Fruit fly (Drosophila melanogaster) whole organism, embryonic: ENCODE data around the gene Nle.
A peak's percentile ranks its signal among the peaks of the same experiment; 100 is the strongest.

ENCODE experiments used
- Bgb ChIP-seq: fragments of 200-800 bp; sonication (Bioruptor generic); IDR thresholded peaks from 2 replicates; pipeline ENCODE4 v1.3.6; 2022; ENCODE audit warnings: missing biosample characterization, missing genetic modification characterization; ENCODE audit not compliant: partially characterized antibody
- CG10147 ChIP-seq: fragments of 200-800 bp; sonication (Bioruptor generic); optimal IDR thresholded peaks from 2 replicates; lab custom pipeline; 2019; ENCODE audit warnings: missing biosample characterization, mild to moderate bottlenecking, missing genetic modification characterization, moderate library complexity
- CG11398 ChIP-seq: fragments of 200-800 bp; sonication (Bioruptor generic); optimal IDR thresholded peaks from 2 replicates; lab custom pipeline; 2016; ENCODE audit warnings: missing biosample characterization, missing genetic modification characterization
- CG12744 ChIP-seq: fragments of 200-800 bp; sonication (Bioruptor generic); optimal IDR thresholded peaks from 2 replicates; lab custom pipeline; 2016; ENCODE audit warnings: missing biosample characterization, missing genetic modification characterization
- CG13123 ChIP-seq: fragments of 200-800 bp; sonication (Bioruptor generic); optimal IDR thresholded peaks from 2 replicates; lab custom pipeline; 2016; ENCODE audit warnings: missing biosample characterization, missing genetic modification characterization
- CG1603 ChIP-seq: fragments of 200-800 bp; sonication (Bioruptor generic); optimal IDR thresholded peaks from 2 replicates; lab custom pipeline; 2019; ENCODE audit warnings: missing biosample characterization, mild to moderate bottlenecking, missing genetic modification characterization, moderate library complexity
- CG17361 ChIP-seq: fragments of 200-800 bp; sonication (Bioruptor generic); IDR thresholded peaks from 3 replicates; pipeline ENCODE4 v1.3.6; 2022; ENCODE audit warnings: missing biosample characterization, missing genetic modification characterization
- CG2116 ChIP-seq: fragments of 200-800 bp; sonication (Bioruptor generic); optimal IDR thresholded peaks from 3 replicates; lab custom pipeline; 2018; ENCODE audit warnings: missing biosample characterization, mild to moderate bottlenecking, missing genetic modification characterization
- CG33213 ChIP-seq: fragments of 200-800 bp; sonication (Bioruptor generic); optimal IDR thresholded peaks from 3 replicates; lab custom pipeline; 2016; ENCODE audit warnings: missing biosample characterization, missing genetic modification characterization
- CG34376 ChIP-seq: fragments of 200-800 bp; sonication (Bioruptor generic); optimal IDR thresholded peaks from 2 replicates; lab custom pipeline; 2018; ENCODE audit warnings: missing biosample characterization, mild to moderate bottlenecking, missing genetic modification characterization
- CG42726 ChIP-seq: fragments of 200-800 bp; sonication (Bioruptor generic); IDR thresholded peaks from 2 replicates; pipeline ENCODE4 v1.3.6; 2022; ENCODE audit warnings: missing biosample characterization, missing genetic modification characterization; ENCODE audit not compliant: partially characterized antibody
- CG4328 ChIP-seq: fragments of 200-800 bp; sonication (Bioruptor generic); optimal IDR thresholded peaks from 3 replicates; lab custom pipeline; 2017; ENCODE audit warnings: missing biosample characterization, missing genetic modification reagents, missing genetic modification characterization
- CG6813 ChIP-seq: fragments of 200-800 bp; sonication (Bioruptor generic); optimal IDR thresholded peaks from 2 replicates; lab custom pipeline; 2017; ENCODE audit warnings: missing biosample characterization, missing genetic modification characterization, mild to moderate bottlenecking, moderate library complexity, missing genetic modification reagents
- CG7839 ChIP-seq: fragments of 200-800 bp; sonication (Bioruptor generic); optimal IDR thresholded peaks from 3 replicates; lab custom pipeline; 2018; ENCODE audit warnings: missing biosample characterization, mild to moderate bottlenecking, missing genetic modification characterization, moderate library complexity
- CG9797 ChIP-seq: fragments of 200-800 bp; sonication (Bioruptor generic); optimal IDR thresholded peaks from 3 replicates; lab custom pipeline; 2018; ENCODE audit warnings: missing biosample characterization, mild to moderate bottlenecking, missing genetic modification characterization
- CG9932 ChIP-seq: fragments of 200-800 bp; sonication (Bioruptor generic); IDR thresholded peaks from 2 replicates; pipeline ENCODE4 v1.3.6; 2022; ENCODE audit warnings: missing biosample characterization, missing genetic modification characterization
- Chrac-16 ChIP-seq: fragments of 200-800 bp; sonication (Bioruptor generic); optimal IDR thresholded peaks from 3 replicates; lab custom pipeline; 2016; ENCODE audit warnings: missing biosample characterization, missing genetic modification characterization
- D ChIP-seq, 2 experiments: fragments of 200-800 bp in 1 of 2; fragments of >200 bp in 1 of 2; sonication (Bioruptor generic) in 1 of 2; optimal IDR thresholded peaks; 2 replicates in 1 of 2; 3 replicates in 1 of 2; lab custom pipeline; 2017; ENCODE audit warnings: mild to moderate bottlenecking in 1 of 2, missing biosample characterization in 1 of 2, missing genetic modification characterization in 1 of 2, missing genetic modification reagents in 1 of 2
- Dll ChIP-seq: fragments of 200-800 bp; sonication (Bioruptor generic); IDR thresholded peaks from 4 replicates; pipeline ENCODE4 v1.3.6; 2022; ENCODE audit warnings: missing biosample characterization, missing genetic modification characterization; ENCODE audit not compliant: partially characterized antibody
- Dp ChIP-seq: fragments of 200-800 bp; sonication (Bioruptor generic); optimal IDR thresholded peaks from 2 replicates; lab custom pipeline; 2018; ENCODE audit warnings: missing biosample characterization, mild to moderate bottlenecking, missing genetic modification characterization, moderate library complexity
- E2f2 ChIP-seq: fragments of 200-800 bp; sonication (Bioruptor generic); IDR thresholded peaks from 2 replicates; pipeline ENCODE4 v1.3.6; 2022; ENCODE audit warnings: missing biosample characterization, missing genetic modification characterization
- Fer1 ChIP-seq: fragments of 200-800 bp; sonication (Bioruptor generic); optimal IDR thresholded peaks from 2 replicates; lab custom pipeline; 2017; ENCODE audit warnings: missing biosample characterization, mild to moderate bottlenecking, missing genetic modification characterization
- Fer2 ChIP-seq: fragments of 200-800 bp; sonication (Bioruptor generic); optimal IDR thresholded peaks from 2 replicates; lab custom pipeline; 2018; ENCODE audit warnings: missing biosample characterization, mild to moderate bottlenecking, missing genetic modification characterization, moderate library complexity
- Mes4 ChIP-seq: fragments of 200-800 bp; sonication (Bioruptor generic); optimal IDR thresholded peaks from 2 replicates; lab custom pipeline; 2016; ENCODE audit warnings: missing biosample characterization, missing genetic modification characterization
- NC2β ChIP-seq: fragments of 200-800 bp; sonication (Bioruptor generic); optimal IDR thresholded peaks from 2 replicates; lab custom pipeline; 2016; ENCODE audit warnings: missing biosample characterization, missing genetic modification characterization
- NFAT ChIP-seq: fragments of 200-800 bp; sonication (Bioruptor generic); IDR thresholded peaks from 2 replicates; pipeline ENCODE4 v1.3.6; 2022; ENCODE audit warnings: missing biosample characterization, missing genetic modification characterization
- Nf-YB ChIP-seq: fragments of 200-800 bp; sonication (Bioruptor generic); optimal IDR thresholded peaks from 3 replicates; lab custom pipeline; 2019; ENCODE audit warnings: missing biosample characterization, mild to moderate bottlenecking, missing genetic modification characterization, moderate library complexity
- Spps ChIP-seq: fragments of 200-800 bp; sonication (Bioruptor generic); optimal IDR thresholded peaks from 2 replicates; lab custom pipeline; 2018; ENCODE audit warnings: missing biosample characterization, mild to moderate bottlenecking, missing genetic modification characterization
- Ssrp ChIP-seq: fragments of 200-800 bp; sonication (Bioruptor generic); optimal IDR thresholded peaks from 2 replicates; lab custom pipeline; 2018; ENCODE audit warnings: missing biosample characterization, mild to moderate bottlenecking, missing genetic modification characterization, moderate library complexity
- Stat92E ChIP-seq, 3 experiments: fragments of >200 bp in 2 of 3; fragments of 200-800 bp in 1 of 3; sonication (Bioruptor generic) in 1 of 3; optimal IDR thresholded peaks; 2 replicates each; lab custom pipeline; 2017 to 2019; ENCODE audit warnings: missing biosample characterization in 3 of 3, missing genetic modification characterization in 3 of 3, mild to moderate bottlenecking in 1 of 3, moderate library complexity in 1 of 3
- ac ChIP-seq: fragments of 200-800 bp; sonication (Bioruptor generic); optimal IDR thresholded peaks from 3 replicates; lab custom pipeline; 2017; ENCODE audit warnings: missing biosample characterization, mild to moderate bottlenecking, missing genetic modification characterization
- bsh ChIP-seq, 2 experiments: fragments of 200-800 bp; sonication (Bioruptor generic); optimal IDR thresholded peaks; 2 replicates each; lab custom pipeline; 2017 to 2018; ENCODE audit warnings: mild to moderate bottlenecking in 2 of 2, missing biosample characterization in 2 of 2, missing genetic modification characterization in 2 of 2, moderate library complexity in 1 of 2
- caup ChIP-seq: fragments of 200-800 bp; sonication (Bioruptor generic); optimal IDR thresholded peaks from 3 replicates; lab custom pipeline; 2017; ENCODE audit warnings: missing biosample characterization, mild to moderate bottlenecking, missing genetic modification characterization, moderate library complexity; ENCODE audit not compliant: severe bottlenecking
- cg ChIP-seq: fragments of 200-800 bp; sonication (Bioruptor generic); optimal IDR thresholded peaks from 3 replicates; lab custom pipeline; 2019; ENCODE audit warnings: missing biosample characterization, mild to moderate bottlenecking, missing genetic modification characterization, moderate library complexity
- chif ChIP-seq, 2 experiments: fragments of 200-800 bp; sonication (Bioruptor generic); optimal IDR thresholded peaks; 3 replicates each; lab custom pipeline; 2016; ENCODE audit warnings: missing biosample characterization in 2 of 2, missing genetic modification characterization in 2 of 2
- ci ChIP-seq: fragments of 200-800 bp; sonication (Bioruptor generic); IDR thresholded peaks from 3 replicates; pipeline ENCODE4 v1.3.6; 2022; ENCODE audit warnings: missing biosample characterization, missing genetic modification characterization
- dysf ChIP-seq: fragments of 200-800 bp; sonication (Bioruptor generic); IDR thresholded peaks from 3 replicates; pipeline ENCODE4 v1.3.6; 2022; ENCODE audit warnings: missing biosample characterization, missing genetic modification characterization
- knrl ChIP-seq: fragments of 200-800 bp; sonication (Bioruptor generic); IDR thresholded peaks from 3 replicates; pipeline ENCODE4 v1.3.6; 2022; ENCODE audit warnings: missing biosample characterization, missing genetic modification characterization; ENCODE audit not compliant: partially characterized antibody
- lab ChIP-seq: fragments of 200-800 bp; sonication (Bioruptor generic); optimal IDR thresholded peaks from 3 replicates; lab custom pipeline; 2017; ENCODE audit warnings: missing biosample characterization, missing genetic modification characterization, mild to moderate bottlenecking, moderate library complexity, missing genetic modification reagents
- lbe ChIP-seq: fragments of 200-800 bp; sonication (Bioruptor generic); optimal IDR thresholded peaks from 2 replicates; lab custom pipeline; 2016; ENCODE audit warnings: missing biosample characterization, mild to moderate bottlenecking, missing genetic modification characterization
- lmd ChIP-seq: fragments of 200-800 bp; sonication (Bioruptor generic); IDR thresholded peaks from 2 replicates; pipeline ENCODE4 v1.3.6; 2022; ENCODE audit warnings: missing biosample characterization, missing genetic modification characterization
- maf-S ChIP-seq: fragments of 200-800 bp; sonication (Bioruptor generic); optimal IDR thresholded peaks from 2 replicates; lab custom pipeline; 2016; ENCODE audit warnings: missing biosample characterization, missing genetic modification characterization
- oc ChIP-seq: fragments of 200-800 bp; sonication (Bioruptor generic); optimal IDR thresholded peaks from 2 replicates; lab custom pipeline; 2018; ENCODE audit warnings: missing biosample characterization, mild to moderate bottlenecking, missing genetic modification characterization, moderate library complexity
- sna ChIP-seq: fragments of 200-800 bp; sonication (Bioruptor generic); IDR thresholded peaks from 2 replicates; pipeline ENCODE4 v1.3.6; 2022; ENCODE audit warnings: missing biosample characterization, missing genetic modification characterization; ENCODE audit not compliant: partially characterized antibody
- tap ChIP-seq: fragments of 200-800 bp; optimal IDR thresholded peaks from 3 replicates; lab custom pipeline; 2019; ENCODE audit warnings: missing biosample characterization, mild to moderate bottlenecking, missing genetic modification characterization, moderate library complexity
- tna ChIP-seq: fragments of 200-800 bp; sonication (Bioruptor generic); IDR thresholded peaks from 2 replicates; pipeline ENCODE4 v1.3.6; 2022; ENCODE audit warnings: missing biosample characterization, missing genetic modification characterization; ENCODE audit not compliant: partially characterized antibody

Nle gene

dm6 chr2L:540572-541210, 27.2 kb downstream of the Nle start (continued):
- peak; percentile 19 for TF ChIP-seq CG4328
- TF ChIP-seq oc (tag; lab: Kevin White, UChicago): peak; percentile 36
- TF ChIP-seq CG7839 (tag; lab: Kevin White, UChicago): peak; percentile 1
- peak; percentile 85 for TF ChIP-seq CG9797 (GFP tag; lab: Kevin White, UChicago)
- TF ChIP-seq Chrac-16: no peak
- TF ChIP-seq CG12744 (GFP tag; lab: Kevin White, UChicago): no peak
- peak; percentile 50 for TF ChIP-seq Bgb (GFP tag; lab: Robert Waterston, UW)
- peak; percentile 23 for TF ChIP-seq tap
- TF ChIP-seq maf-S (GFP tag; lab: Kevin White, UChicago): no peak
- peak; percentile 11; the same call in 1 of the 2 replicates for TF ChIP-seq CG9932 (GFP tag; lab: Robert Waterston, UW)
- TF ChIP-seq chif (GFP tag; optimal IDR thresholded peaks at IDR 0.05; lab: Kevin White, UChicago): peak in 1 of 2 experiments; percentile 11
- no peak for TF ChIP-seq bsh (GFP tag; optimal IDR thresholded peaks at IDR 0.05; lab: Kevin White, UChicago)
- peak; percentile 77; the same call in 3 of the 4 replicates for TF ChIP-seq Dll
- TF ChIP-seq cg: peak; percentile 21
- peak; percentile 70 for TF ChIP-seq D (optimal IDR thresholded peaks at IDR 0.05; lab: Kevin White, UChicago)
- TF ChIP-seq D (GFP tag; optimal IDR thresholded peaks at IDR 0.05; lab: Kevin White, UChicago): no peak
- peak; percentile 28 for TF ChIP-seq CG42726
- TF ChIP-seq CG1603 (tag; lab: Kevin White, UChicago): peak; percentile 78
- peak; percentile 6 for TF ChIP-seq Fer1 (GFP tag; lab: Kevin White, UChicago)
- TF ChIP-seq CG33213 (GFP tag; lab: Kevin White, UChicago): peak; percentile 97
- peak; percentile 58; the same call in 2 of the 3 replicates for TF ChIP-seq ci (GFP tag; lab: Robert Waterston, UW)
- TF ChIP-seq lmd (GFP tag; lab: Robert Waterston, UW): no peak
- 0 out of 2 replicates have a peak, but pooled peaks have one; percentile 56 for TF ChIP-seq tna (GFP tag; lab: Robert Waterston, UW)
- peak; percentile 54; the same call in 1 of the 2 replicates for TF ChIP-seq sna
- no peak for TF ChIP-seq CG13123 (GFP tag; lab: Kevin White, UChicago)
- TF ChIP-seq Ssrp: no peak
- peak; percentile 53 for TF ChIP-seq CG2116
- 0 out of 3 replicates have a peak, but pooled peaks have one; percentile 25 for TF ChIP-seq dysf (GFP tag; lab: Robert Waterston, UW)
- peak; percentile 79 for TF ChIP-seq CG34376 (GFP tag; lab: Kevin White, UChicago)
- peak; percentile 8 for TF ChIP-seq caup (GFP tag; lab: Kevin White, UChicago)
- peak in 1 of 3 experiments; percentile 97 for TF ChIP-seq Stat92E (GFP tag; optimal IDR thresholded peaks at IDR 0.05; lab: Kevin White, UChicago)
- TF ChIP-seq CG17361: peak; percentile 47; the same call in 2 of the 3 replicates
- peak; percentile 16 for TF ChIP-seq CG10147 (GFP tag; lab: Kevin White, UChicago)
- TF ChIP-seq Spps: peak; percentile 33
- TF ChIP-seq ac: peak; percentile 75
- peak; percentile 71 for TF ChIP-seq Dp (GFP tag; lab: Kevin White, UChicago)
- no peak for TF ChIP-seq lbe (GFP tag; lab: Kevin White, UChicago)
- peak; percentile 17 for TF ChIP-seq CG6813
- peak; percentile 74 for TF ChIP-seq E2f2
- peak; percentile 55; the same call in 2 of the 3 replicates for TF ChIP-seq knrl (GFP tag; lab: Robert Waterston, UW)
- TF ChIP-seq Nf-YB (GFP tag; lab: Kevin White, UChicago): peak; percentile 43
- TF ChIP-seq Fer2 (tag; lab: Kevin White, UChicago): no peak
- peak; percentile 42 for TF ChIP-seq lab (GFP tag; lab: Kevin White, UChicago)
- peak; percentile 21 for TF ChIP-seq Mes4 (GFP tag; lab: Kevin White, UChicago)
- TF ChIP-seq NC2β (GFP tag; lab: Kevin White, UChicago): peak; percentile 26
- TF ChIP-seq NFAT (GFP tag; lab: Robert Waterston, UW): peak; percentile 45; the same call in 1 of the 2 replicates
- TF ChIP-seq CG11398 (GFP tag; lab: Kevin White, UChicago): peak; percentile 36
